Worm (Caenorhabditis elegans) whole organism, early embryonic: ENCODE measurements around the gene efhc-1.

Experiments used
- B0310.2 ChIP-seq: sonication (generic microtip); optimal IDR thresholded peaks from 2 replicates; lab custom pipeline; 2016; ENCODE audit warnings: mild to moderate bottlenecking, missing genetic modification characterization, missing compliant biosample characterization
- F13C5.2 ChIP-seq: sonication (generic microtip); optimal IDR thresholded peaks from 2 replicates; lab custom pipeline; 2017; ENCODE audit warnings: mild to moderate bottlenecking, missing genetic modification characterization, inconsistent platforms, missing compliant biosample characterization
- aly-1 ChIP-seq: sonication (generic microtip); optimal IDR thresholded peaks from 2 replicates; lab custom pipeline; 2016; ENCODE audit warnings: missing genetic modification characterization, missing compliant biosample characterization
- ama-1 ChIP-seq: fragments of 150-350 bp; optimal IDR thresholded peaks from 2 replicates; lab custom pipeline; 2014
- ceh-13 ChIP-seq: fragments of 200-800 bp; sonication (Bioruptor generic); optimal IDR thresholded peaks from 2 replicates; lab custom pipeline; 2018; ENCODE audit warnings: mild to moderate bottlenecking, missing genetic modification characterization, missing compliant biosample characterization
- ceh-36 ChIP-seq: sonication (generic microtip); optimal IDR thresholded peaks from 2 replicates; lab custom pipeline; 2016; ENCODE audit warnings: missing genetic modification characterization, inconsistent platforms, missing compliant biosample characterization
- ets-7 ChIP-seq: sonication (generic microtip); optimal IDR thresholded peaks from 2 replicates; lab custom pipeline; 2016; ENCODE audit warnings: missing genotype, missing genetic modification characterization, missing compliant biosample characterization
- flt-1 ChIP-seq: fragments of 200-800 bp; sonication (Bioruptor generic); IDR thresholded peaks from 2 replicates; pipeline ENCODE4 v1.3.6; 2022; ENCODE audit warnings: missing genetic modification characterization, missing compliant biosample characterization
- hmbx-1 ChIP-seq: sonication (generic microtip); optimal IDR thresholded peaks from 2 replicates; lab custom pipeline; 2016; ENCODE audit warnings: mild to moderate bottlenecking, missing genetic modification characterization, missing compliant biosample characterization
- hmg-4 ChIP-seq: fragments of 200-800 bp; sonication (Bioruptor generic); optimal IDR thresholded peaks from 2 replicates; lab custom pipeline; 2018; ENCODE audit warnings: mild to moderate bottlenecking, missing genetic modification characterization, missing compliant biosample characterization
- hnd-1 ChIP-seq: sonication (generic microtip); optimal IDR thresholded peaks from 2 replicates; lab custom pipeline; 2016; ENCODE audit warnings: missing genetic modification characterization, missing compliant biosample characterization
- pes-1 ChIP-seq: fragments of 200-800 bp; sonication (Bioruptor generic); IDR thresholded peaks from 2 replicates; pipeline ENCODE4 v1.3.6; 2022; ENCODE audit warnings: missing genetic modification reagents, missing genetic modification characterization, missing compliant biosample characterization
- scrt-1 ChIP-seq: fragments of 200-800 bp; sonication (Bioruptor generic); IDR thresholded peaks from 2 replicates; pipeline ENCODE4 v1.3.6; 2022; ENCODE audit warnings: missing genetic modification characterization, missing compliant biosample characterization
- sea-1 ChIP-seq: fragments of 200-800 bp; sonication (Bioruptor generic); conservative IDR thresholded peaks from 2 replicates; pipeline ENCODE4 v1.3.6; 2022; ENCODE audit warnings: missing genetic modification characterization, missing compliant biosample characterization
- tbx-11 ChIP-seq: fragments of 200-800 bp; sonication (Bioruptor generic); IDR thresholded peaks from 2 replicates; pipeline ENCODE4 v1.3.6; 2022; ENCODE audit warnings: missing genetic modification characterization, missing compliant biosample characterization
- tbx-37 ChIP-seq: fragments of 200-800 bp; sonication (Bioruptor generic); conservative IDR thresholded peaks from 2 replicates; pipeline ENCODE4 v1.3.6; 2022; ENCODE audit warnings: missing genetic modification reagents, missing genetic modification characterization, missing compliant biosample characterization
- tra-4 ChIP-seq: sonication (generic microtip); optimal IDR thresholded peaks from 2 replicates; lab custom pipeline; 2017; ENCODE audit warnings: missing genetic modification characterization, missing compliant biosample characterization

efhc-1 gene

DNA sequence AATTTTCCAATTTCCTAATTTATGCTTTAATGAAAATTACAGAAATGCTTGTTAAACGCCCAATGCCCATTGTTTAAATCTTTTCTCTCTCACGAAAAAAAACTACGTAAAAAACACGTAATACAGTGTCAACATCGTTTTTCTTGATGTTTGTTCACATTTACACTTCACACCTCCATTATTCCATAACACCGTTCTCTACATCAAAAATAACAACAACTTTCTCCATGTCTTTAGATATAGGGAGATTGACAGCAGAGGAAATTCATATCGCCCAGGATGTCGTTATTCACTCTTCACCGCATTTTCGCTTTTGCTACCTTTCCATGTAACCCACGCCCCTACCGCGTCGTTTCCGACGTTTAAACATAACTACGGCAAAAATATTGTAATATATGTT is at the start of gene efhc-1:
Gene efhc-1, plus strand, starts transcription at position 301 of the 400 bp plus-strand sequence.
- TF ChIP-seq tra-4, result no peak

DNA sequence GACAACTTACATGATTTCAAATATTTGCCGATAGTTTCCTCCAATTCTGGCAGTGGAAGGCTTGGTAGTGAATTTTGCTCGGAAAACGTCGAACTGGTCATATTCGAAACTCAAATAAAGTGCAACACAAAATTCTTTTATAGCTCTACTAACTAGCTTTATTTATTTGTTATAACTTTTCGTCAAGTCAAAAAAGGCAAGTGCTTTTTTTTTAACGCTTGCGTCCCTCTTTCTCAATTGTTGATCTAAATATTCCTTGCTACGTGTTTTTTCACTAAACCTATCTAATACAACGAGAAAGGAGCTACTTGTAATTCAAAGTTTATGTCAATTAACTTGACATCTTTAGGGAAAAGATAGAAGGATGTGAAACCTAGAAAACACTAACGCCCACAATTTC is 47.8 kb upstream of the efhc-1 start, which contains the start of gene F41E7.6:
Gene F41E7.6, minus strand, starts transcription at position 101 of the 400 bp plus-strand sequence.
- TF ChIP-seq tbx-11 (GFP tag; lab: Robert Waterston, UW) (no peak), hmg-4 (GFP tag; lab: Kevin White, UChicago) (no peak), ama-1 (lab: Kevin White, UChicago) (no peak), tbx-37 (no peak)

DNA sequence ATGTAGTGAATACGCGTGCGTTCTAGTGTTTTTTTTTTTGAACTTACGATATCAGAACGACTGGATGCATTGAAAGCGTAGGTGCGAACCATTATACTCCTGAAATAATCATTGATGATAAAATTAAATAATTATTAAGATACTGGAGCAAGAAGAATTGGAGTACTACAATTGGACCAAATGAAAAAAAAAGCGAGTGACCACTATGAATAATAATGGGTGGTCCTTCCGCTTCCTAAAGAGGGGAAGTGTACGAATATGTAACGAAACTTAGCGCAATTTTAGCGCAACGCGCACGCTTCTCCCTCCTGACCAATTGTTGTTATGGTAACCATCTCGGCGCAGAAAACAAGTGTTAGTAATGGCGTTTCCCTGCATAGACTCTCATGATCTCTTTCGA is 42.3 kb upstream of the efhc-1 start, which contains the start of gene F41E7.9:
Gene F41E7.9, minus strand, starts transcription at position 101 of the 400 bp plus-strand sequence.
- TF ChIP-seq ets-7, result no peak
- TF ChIP-seq flt-1 (GFP tag; lab: Robert Waterston, UW), result no peak
- no peak for TF ChIP-seq hmbx-1
- TF ChIP-seq tbx-37, result no peak
- no peak for TF ChIP-seq scrt-1 (GFP tag; lab: Robert Waterston, UW)
- no peak for TF ChIP-seq hnd-1 (tag; lab: Kevin White, UChicago)
- TF ChIP-seq ceh-13 (GFP tag; lab: Kevin White, UChicago), result no peak
- no peak for TF ChIP-seq sea-1 (GFP tag; lab: Robert Waterston, UW)

DNA sequence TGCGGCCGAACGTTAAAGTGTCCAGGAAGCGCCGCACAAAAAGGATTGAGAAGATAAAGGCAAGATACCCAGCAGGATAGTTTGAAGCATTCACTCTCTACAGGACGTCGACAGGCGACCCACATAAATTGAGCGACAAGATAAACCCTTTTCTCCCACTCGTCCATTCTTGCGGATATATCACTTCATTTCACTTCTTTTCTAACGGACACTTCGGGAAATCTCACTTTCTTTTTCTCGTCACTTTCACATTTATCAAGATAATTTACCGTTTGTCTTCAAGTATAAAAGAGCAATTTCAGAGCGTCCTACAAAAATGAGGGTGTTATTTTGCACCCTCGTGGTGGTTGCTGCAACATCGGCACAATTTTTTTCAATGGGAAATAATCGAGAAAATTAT is 40.6 kb upstream of the efhc-1 start, which contains the start of gene R07E3.6:
Gene R07E3.6, plus strand, starts transcription at position 158 of the 400 bp plus-strand sequence.
- TF ChIP-seq flt-1 (GFP tag; lab: Robert Waterston, UW), result no peak
- no peak for TF ChIP-seq hnd-1 (tag; lab: Kevin White, UChicago)
- TF ChIP-seq aly-1, result no peak
- no peak for TF ChIP-seq tra-4
- no peak for TF ChIP-seq pes-1 (GFP tag; lab: Robert Waterston, UW)
- TF ChIP-seq hmbx-1, result no peak
- no peak for TF ChIP-seq ama-1 (lab: Kevin White, UChicago)
- TF ChIP-seq scrt-1 (GFP tag; lab: Robert Waterston, UW), result no peak
- TF ChIP-seq tbx-37, result no peak
- TF ChIP-seq B0310.2, result no peak
- TF ChIP-seq hmg-4 (GFP tag; lab: Kevin White, UChicago), result no peak
- TF ChIP-seq ets-7, result no peak
- TF ChIP-seq sea-1 (GFP tag; lab: Robert Waterston, UW), result no peak

DNA sequence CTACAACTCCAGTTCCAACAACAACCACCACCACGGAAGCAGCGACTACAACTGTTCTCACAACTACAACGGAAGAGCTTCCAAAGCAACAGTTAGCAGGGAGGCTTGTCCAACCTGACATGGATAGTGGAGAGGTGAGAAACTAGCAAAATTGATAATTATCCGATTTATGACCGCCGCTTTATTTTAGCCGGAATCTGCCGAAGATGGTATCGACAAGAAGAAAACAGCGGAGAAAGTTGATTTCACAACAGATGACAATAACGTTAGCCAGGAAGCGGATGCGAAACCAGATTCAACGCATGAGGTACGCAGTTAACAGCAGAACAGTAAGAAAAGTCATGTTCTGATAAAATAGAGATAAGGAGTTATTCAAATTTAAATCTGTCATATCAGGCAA is 39.7 kb upstream of the efhc-1 start:
- no peak for TF ChIP-seq ets-7
- TF ChIP-seq hmg-4 (GFP tag; lab: Kevin White, UChicago), result no peak
- TF ChIP-seq ceh-13 (GFP tag; lab: Kevin White, UChicago), result no peak
- TF ChIP-seq flt-1 (GFP tag; lab: Robert Waterston, UW), result no peak
- TF ChIP-seq pes-1 (GFP tag; lab: Robert Waterston, UW), result no peak
- no peak for TF ChIP-seq aly-1
- no peak for TF ChIP-seq F13C5.2 (tag; lab: Kevin White, UChicago)

DNA sequence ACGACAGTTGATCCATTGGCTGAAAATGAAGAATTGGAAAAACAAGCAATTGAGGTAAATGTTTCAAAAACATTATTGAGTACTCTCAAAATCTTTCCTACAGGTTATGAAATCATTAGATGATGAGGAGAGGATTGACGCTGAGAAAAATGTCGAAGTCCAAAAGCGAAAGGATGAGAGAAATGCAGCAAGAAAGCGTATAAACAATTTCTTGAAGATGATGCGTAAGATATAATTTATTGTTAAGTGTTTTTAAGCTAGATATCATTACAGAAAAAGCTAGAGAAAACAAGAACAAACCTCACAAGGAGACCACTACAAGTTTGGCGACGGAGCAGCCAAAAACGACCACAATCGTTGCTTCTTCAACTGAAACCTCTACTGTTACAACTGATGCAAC is 38.5 kb upstream of the efhc-1 start:
- TF ChIP-seq flt-1 (GFP tag; lab: Robert Waterston, UW), result no peak
- TF ChIP-seq hnd-1 (tag; lab: Kevin White, UChicago), result no peak
- TF ChIP-seq F13C5.2 (tag; lab: Kevin White, UChicago), result no peak
- no peak for TF ChIP-seq scrt-1 (GFP tag; lab: Robert Waterston, UW)

DNA sequence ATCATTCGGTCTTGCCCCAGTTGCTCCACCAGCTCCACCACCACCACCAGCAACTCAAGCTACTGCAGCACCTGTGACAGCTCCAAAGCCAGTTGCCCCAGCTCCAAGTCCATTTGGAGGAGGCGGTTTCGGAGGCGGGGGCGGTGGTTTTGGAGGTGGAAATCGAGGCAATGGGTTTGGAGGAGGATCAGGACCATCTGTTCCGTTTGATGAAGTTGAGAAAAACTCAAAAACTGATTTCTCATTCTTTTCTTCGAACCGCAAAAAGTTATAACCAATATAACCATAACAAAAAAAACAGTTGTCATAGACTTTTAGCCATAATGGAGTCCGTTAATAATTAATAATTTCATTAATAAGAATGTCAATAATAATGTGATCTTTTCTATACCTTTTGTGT is 36.8 kb upstream of the efhc-1 start:
- TF ChIP-seq hmg-4 (GFP tag; lab: Kevin White, UChicago), result no peak
- TF ChIP-seq pes-1 (GFP tag; lab: Robert Waterston, UW), result no peak
- no peak for TF ChIP-seq scrt-1 (GFP tag; lab: Robert Waterston, UW)

DNA sequence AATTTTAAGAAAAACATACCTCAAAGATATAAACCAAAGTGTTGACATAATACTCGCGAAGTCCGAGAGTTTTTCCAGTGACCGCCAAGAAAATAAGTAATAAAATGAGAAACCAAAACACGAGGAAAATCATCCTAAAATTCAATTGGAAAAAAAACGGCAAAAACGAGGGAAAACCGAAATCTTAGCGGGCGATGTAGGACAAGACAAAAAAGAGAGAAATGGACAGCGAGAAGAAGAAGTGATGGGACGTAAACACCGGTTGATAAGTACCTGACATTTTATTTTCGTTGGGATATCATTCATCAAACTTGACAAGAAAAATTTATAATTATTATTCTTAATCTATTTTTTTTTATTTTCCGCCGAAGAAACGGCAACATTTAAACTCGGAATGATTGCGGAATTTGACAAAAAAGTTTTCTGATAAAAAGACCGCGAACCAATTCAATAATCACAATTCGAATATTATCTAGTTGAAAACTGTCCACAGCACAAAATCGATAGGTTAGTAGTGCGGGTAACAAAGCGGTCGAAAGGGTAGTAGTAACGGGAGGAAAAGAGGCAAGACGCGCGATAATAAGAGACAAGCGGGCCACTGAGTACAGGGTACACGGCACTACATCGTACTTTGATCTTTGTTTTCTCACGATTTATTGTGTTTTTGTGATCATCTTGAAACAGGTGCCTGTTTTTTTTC is 30.7 kb upstream of the efhc-1 start, which contains the start of gene acl-5:
Gene acl-5, minus strand, starts transcription at position 134 of the 700 bp plus-strand sequence.
- TF ChIP-seq ceh-13 (GFP tag; lab: Kevin White, UChicago) (no peak), B0310.2 (no peak), F13C5.2 (tag; lab: Kevin White, UChicago) (no peak), tbx-11 (GFP tag; lab: Robert Waterston, UW) (no peak), hmg-4 (GFP tag; lab: Kevin White, UChicago) (no peak), ama-1 (lab: Kevin White, UChicago) (no peak), hnd-1 (tag; lab: Kevin White, UChicago) (no peak), ets-7 (no peak), hmbx-1 (no peak), sea-1 (GFP tag; lab: Robert Waterston, UW) (no peak), tbx-37 (no peak), aly-1 (no peak), flt-1 (GFP tag; lab: Robert Waterston, UW) (no peak), tra-4 (no peak), ceh-36 (tag; lab: Kevin White, UChicago) (no peak), scrt-1 (GFP tag; lab: Robert Waterston, UW) (no peak)
